Worm (Caenorhabditis elegans): ENCODE results near the gene srz-10.

The srz-10 gene

ce11 chrV:15330314-15330713, 21.4 kb upstream of the srz-10 start, which contains the start of gene srh-295:
Gene srh-295, plus strand, starts transcription at chrV:15330614.
- TF ChIP-seq lin-13 (GFP tag; optimal IDR thresholded peaks at IDR 0.05) (no peak), unc-55 (GFP tag; optimal IDR thresholded peaks at IDR 0.05) (no peak), nhr-23 (tag; optimal IDR thresholded peaks at IDR 0.05) (no peak), unc-62 (GFP tag; optimal IDR thresholded peaks at IDR 0.05) (no peak), blmp-1 (tag; optimal IDR thresholded peaks at IDR 0.05; ENCODE audit: insufficient read depth) (no peak), dmd-4 (tag; optimal IDR thresholded peaks at IDR 0.05) (no peak), peb-1 (tag; optimal IDR thresholded peaks at IDR 0.05) (no peak), nhr-10 (tag; optimal IDR thresholded peaks at IDR 0.05) (no peak), sma-3 (GFP tag; optimal IDR thresholded peaks at IDR 0.05) (no peak), nhr-25 (tag; optimal IDR thresholded peaks at IDR 0.05) (no peak), mab-5 (tag; optimal IDR thresholded peaks at IDR 0.05) (no peak), unc-39 (tag; optimal IDR thresholded peaks at IDR 0.05) (no peak), ztf-1 (GFP tag; conservative IDR thresholded peaks at IDR 0.05) (no peak), F13H6.1 (tag; optimal IDR thresholded peaks at IDR 0.05) (no peak), elt-1 (tag; optimal IDR thresholded peaks at IDR 0.05) (no peak), elt-3 (tag; optimal IDR thresholded peaks at IDR 0.05) (no peak)

ce11 chrV:15327745-15328447, 19.0 kb upstream of the srz-10 start, which contains the start of gene ZK1037.6:
Gene ZK1037.6, minus strand, starts transcription at chrV:15327795.
- TF ChIP-seq fos-1 (tag; optimal IDR thresholded peaks at IDR 0.05), result peak; percentile 72
- no peak for TF ChIP-seq F13H6.1 (tag; optimal IDR thresholded peaks at IDR 0.05)
- no peak for TF ChIP-seq blmp-1 (tag; optimal IDR thresholded peaks at IDR 0.05; ENCODE audit: insufficient read depth)
- TF ChIP-seq elt-3 (tag; optimal IDR thresholded peaks at IDR 0.05), result no peak

- no peak for TF ChIP-seq blmp-1 (tag; optimal IDR thresholded peaks at IDR 0.05; ENCODE audit: insufficient read depth)
- no peak for TF ChIP-seq crh-2 (tag; optimal IDR thresholded peaks at IDR 0.05)
- no peak for TF ChIP-seq nhr-21 (tag; optimal IDR thresholded peaks at IDR 0.05)
- peak; percentile 94 for TF ChIP-seq fos-1 (tag; optimal IDR thresholded peaks at IDR 0.05)
These were observed 14.5 kb upstream of the srz-10 start for ce11 chrV:15323417-15323816.

ce11 chrV:15322653-15323052, 13.8 kb upstream of the srz-10 start, which contains the start of gene nhr-247:
Gene nhr-247, plus strand, starts transcription at chrV:15322982.
- TF ChIP-seq fos-1 (tag; optimal IDR thresholded peaks at IDR 0.05), result peak; percentile 69

ce11 chrV:15318638-15319037, 9.7 kb upstream of the srz-10 start, which contains the start of gene nhr-291:
Gene nhr-291, plus strand, starts transcription at chrV:15318961.
- TF ChIP-seq skn-1 (tag; optimal IDR thresholded peaks at IDR 0.05) (no peak), R02D3.7 (tag; optimal IDR thresholded peaks at IDR 0.05) (no peak), sem-4 (tag; optimal IDR thresholded peaks at IDR 0.05) (no peak), blmp-1 (tag; optimal IDR thresholded peaks at IDR 0.05; ENCODE audit: insufficient read depth) (no peak), gmeb-1 (tag; optimal IDR thresholded peaks at IDR 0.05) (peak; percentile 42), nhr-77 (tag; optimal IDR thresholded peaks at IDR 0.05) (no peak), egl-27 (tag; optimal IDR thresholded peaks at IDR 0.05) (peak; percentile 35), snpc-4 (tag; optimal IDR thresholded peaks at IDR 0.05) (no peak), crh-2 (tag; optimal IDR thresholded peaks at IDR 0.05) (peak; percentile 34), dmd-4 (tag; optimal IDR thresholded peaks at IDR 0.05) (no peak), elt-1 (tag; optimal IDR thresholded peaks at IDR 0.05) (no peak), mdl-1 (tag; optimal IDR thresholded peaks at IDR 0.05) (no peak), lin-13 (GFP tag; optimal IDR thresholded peaks at IDR 0.05) (no peak), ztf-11 (tag; optimal IDR thresholded peaks at IDR 0.05) (no peak), nhr-12 (tag; optimal IDR thresholded peaks at IDR 0.05) (no peak), sma-9 (GFP tag; optimal IDR thresholded peaks at IDR 0.05) (peak; percentile 79), sma-9 (tag; optimal IDR thresholded peaks at IDR 0.05) (no peak), sma-3 (GFP tag; optimal IDR thresholded peaks at IDR 0.05) (peak; percentile 11), fos-1 (tag; optimal IDR thresholded peaks at IDR 0.05) (peak; percentile 99), zag-1 (tag; optimal IDR thresholded peaks at IDR 0.05) (no peak), nhr-6 (tag; optimal IDR thresholded peaks at IDR 0.05) (no peak), peb-1 (tag; optimal IDR thresholded peaks at IDR 0.05) (no peak), ztf-1 (GFP tag; conservative IDR thresholded peaks at IDR 0.05) (no peak), mab-5 (tag; optimal IDR thresholded peaks at IDR 0.05) (no peak), lin-39 (tag; optimal IDR thresholded peaks at IDR 0.05) (no peak), nhr-237 (tag; optimal IDR thresholded peaks at IDR 0.05) (no peak), ceh-16 (tag; optimal IDR thresholded peaks at IDR 0.05) (no peak), nhr-21 (tag; optimal IDR thresholded peaks at IDR 0.05) (no peak), aly-2 (tag; optimal IDR thresholded peaks at IDR 0.05) (no peak), nhr-129 (tag; optimal IDR thresholded peaks at IDR 0.05) (no peak), nhr-11 (tag; optimal IDR thresholded peaks at IDR 0.05) (no peak), ceh-82 (tag; optimal IDR thresholded peaks at IDR 0.05) (no peak), C34F6.9 (tag; optimal IDR thresholded peaks at IDR 0.05) (no peak), ZK546.5 (tag; optimal IDR thresholded peaks at IDR 0.05) (no peak)
